Fruit fly (Drosophila melanogaster) whole organism, embryonic: ENCODE measurements around the gene CG9107.

ENCODE experiments used
- B-H2 ChIP-seq: fragments of 200-800 bp; sonication (Bioruptor generic); optimal IDR thresholded peaks from 2 replicates; lab custom pipeline; 2018; ENCODE audit warnings: missing biosample characterization, mild to moderate bottlenecking, missing genetic modification characterization
- Bdp1 ChIP-seq: fragments of 200-800 bp; sonication (Bioruptor generic); optimal IDR thresholded peaks from 3 replicates; lab custom pipeline; 2016; ENCODE audit warnings: missing biosample characterization, missing genetic modification characterization
- C15 ChIP-seq: fragments of 200-800 bp; sonication (Bioruptor generic); IDR thresholded peaks from 3 replicates; pipeline ENCODE4 v1.3.6; 2022; ENCODE audit warnings: missing biosample characterization, missing genetic modification characterization
- CG11085 ChIP-seq: fragments of 200-800 bp; sonication (Bioruptor generic); IDR thresholded peaks from 2 replicates; pipeline ENCODE4 v1.3.6; 2022; ENCODE audit warnings: missing biosample characterization, missing genetic modification characterization
- CG11398 ChIP-seq: fragments of 200-800 bp; sonication (Bioruptor generic); optimal IDR thresholded peaks from 2 replicates; lab custom pipeline; 2016; ENCODE audit warnings: missing biosample characterization, missing genetic modification characterization
- CG13424 ChIP-seq: fragments of 200-800 bp; sonication (Bioruptor generic); optimal IDR thresholded peaks from 2 replicates; lab custom pipeline; 2019; ENCODE audit warnings: missing biosample characterization, mild to moderate bottlenecking, missing genetic modification characterization, moderate library complexity
- CG13894 ChIP-seq: fragments of 200-800 bp; sonication (Bioruptor generic); optimal IDR thresholded peaks from 3 replicates; lab custom pipeline; 2018; ENCODE audit warnings: missing biosample characterization, mild to moderate bottlenecking, missing genetic modification characterization, moderate library complexity
- CG15696 ChIP-seq: fragments of 200-800 bp; sonication (Bioruptor generic); optimal IDR thresholded peaks from 2 replicates; lab custom pipeline; 2019; ENCODE audit warnings: missing biosample characterization, mild to moderate bottlenecking, missing genetic modification characterization, moderate library complexity
- CG16863 ChIP-seq: fragments of 200-800 bp; sonication (Bioruptor generic); optimal IDR thresholded peaks from 3 replicates; lab custom pipeline; 2016; ENCODE audit warnings: missing biosample characterization, missing genetic modification characterization
- CG17385 ChIP-seq: fragments of 200-800 bp; sonication (Bioruptor generic); optimal IDR thresholded peaks from 3 replicates; lab custom pipeline; 2018; ENCODE audit warnings: missing biosample characterization, mild to moderate bottlenecking, missing genetic modification characterization
- CG1792 ChIP-seq: fragments of 200-800 bp; sonication (Bioruptor generic); optimal IDR thresholded peaks from 2 replicates; lab custom pipeline; 2016; ENCODE audit warnings: missing biosample characterization, missing genetic modification characterization
- CG18011 ChIP-seq: fragments of 200-800 bp; sonication (Bioruptor generic); optimal IDR thresholded peaks from 2 replicates; lab custom pipeline; 2017; ENCODE audit warnings: missing biosample characterization, missing genetic modification characterization, mild to moderate bottlenecking, moderate library complexity, missing genotype
- CG2116 ChIP-seq: fragments of 200-800 bp; sonication (Bioruptor generic); optimal IDR thresholded peaks from 3 replicates; lab custom pipeline; 2018; ENCODE audit warnings: missing biosample characterization, mild to moderate bottlenecking, missing genetic modification characterization
- CG34376 ChIP-seq: fragments of 200-800 bp; sonication (Bioruptor generic); optimal IDR thresholded peaks from 2 replicates; lab custom pipeline; 2018; ENCODE audit warnings: missing biosample characterization, mild to moderate bottlenecking, missing genetic modification characterization
- CG4707 ChIP-seq: fragments of 200-800 bp; sonication (Bioruptor generic); optimal IDR thresholded peaks from 2 replicates; lab custom pipeline; 2018; ENCODE audit warnings: missing biosample characterization, mild to moderate bottlenecking, missing genetic modification characterization, moderate library complexity
- CG6272 ChIP-seq: fragments of 200-800 bp; sonication (Bioruptor generic); IDR thresholded peaks from 2 replicates; pipeline ENCODE4 v1.3.6; 2022; ENCODE audit warnings: missing biosample characterization, missing genetic modification characterization
- CG6654 ChIP-seq: fragments of 200-800 bp; sonication (Bioruptor generic); optimal IDR thresholded peaks from 2 replicates; lab custom pipeline; 2017; ENCODE audit warnings: missing biosample characterization, mild to moderate bottlenecking, missing genetic modification characterization
- CG7556 ChIP-seq: fragments of 200-800 bp; sonication (Bioruptor generic); optimal IDR thresholded peaks from 2 replicates; lab custom pipeline; 2017; ENCODE audit warnings: missing biosample characterization, mild to moderate bottlenecking, missing genetic modification characterization
- CG8765 ChIP-seq: fragments of 200-800 bp; sonication (Bioruptor generic); IDR thresholded peaks from 2 replicates; pipeline ENCODE4 v1.3.6; 2022; ENCODE audit warnings: missing biosample characterization, missing genetic modification characterization
- Deaf1 ChIP-seq: fragments of 200-800 bp; optimal IDR thresholded peaks from 3 replicates; lab custom pipeline; 2019; ENCODE audit warnings: missing biosample characterization, mild to moderate bottlenecking, missing genetic modification characterization, moderate library complexity
- ERR ChIP-seq: fragments of 200-800 bp; sonication (Bioruptor generic); optimal IDR thresholded peaks from 2 replicates; lab custom pipeline; 2016; ENCODE audit warnings: missing biosample characterization, missing genetic modification characterization
- Eip74EF ChIP-seq, 2 experiments: fragments of 200-800 bp in 1 of 2; fragments of >200 bp in 1 of 2; sonication (Bioruptor generic) in 1 of 2; optimal IDR thresholded peaks; 2 replicates each; lab custom pipeline; 2017 to 2019; ENCODE audit warnings: missing biosample characterization in 2 of 2, missing genetic modification characterization in 2 of 2, mild to moderate bottlenecking in 1 of 2, moderate library complexity in 1 of 2
- Ets97D ChIP-seq: fragments of 200-800 bp; sonication (Bioruptor generic); optimal IDR thresholded peaks from 3 replicates; lab custom pipeline; 2016; ENCODE audit warnings: missing biosample characterization, missing genetic modification characterization
- HLH4C ChIP-seq: fragments of 200-800 bp; sonication (Bioruptor generic); IDR thresholded peaks from 3 replicates; pipeline ENCODE4 v1.3.6; 2022; ENCODE audit warnings: missing biosample characterization, missing genetic modification characterization; ENCODE audit not compliant: partially characterized antibody
- Lpt ChIP-seq: fragments of >200 bp; optimal IDR thresholded peaks from 2 replicates; lab custom pipeline; 2018; ENCODE audit warnings: missing biosample characterization, missing genetic modification characterization
- Max ChIP-seq: fragments of 200-800 bp; sonication (Bioruptor generic); optimal IDR thresholded peaks from 2 replicates; lab custom pipeline; 2016; ENCODE audit warnings: missing biosample characterization, mild to moderate bottlenecking, missing genetic modification characterization
- Mes4 ChIP-seq: fragments of 200-800 bp; sonication (Bioruptor generic); optimal IDR thresholded peaks from 2 replicates; lab custom pipeline; 2016; ENCODE audit warnings: missing biosample characterization, missing genetic modification characterization
- Mrtf ChIP-seq: fragments of 200-800 bp; sonication (Bioruptor generic); IDR thresholded peaks from 3 replicates; pipeline ENCODE4 v1.3.6; 2022; ENCODE audit warnings: missing biosample characterization, missing genetic modification characterization
- NK7.1 ChIP-seq: fragments of 200-800 bp; sonication (Bioruptor generic); optimal IDR thresholded peaks from 3 replicates; lab custom pipeline; 2016; ENCODE audit warnings: missing biosample characterization, missing genetic modification characterization
- Nf-YC ChIP-seq: fragments of 200-800 bp; optimal IDR thresholded peaks from 3 replicates; lab custom pipeline; 2019; ENCODE audit warnings: missing biosample characterization, mild to moderate bottlenecking, missing genetic modification characterization, moderate library complexity
- Opbp ChIP-seq: fragments of 200-800 bp; sonication (Bioruptor generic); IDR thresholded peaks from 3 replicates; pipeline ENCODE4 v1.3.6; 2022; ENCODE audit warnings: missing biosample characterization, missing genetic modification characterization; ENCODE audit not compliant: partially characterized antibody
- Stat92E ChIP-seq, 3 experiments: fragments of >200 bp in 2 of 3; fragments of 200-800 bp in 1 of 3; sonication (Bioruptor generic) in 1 of 3; optimal IDR thresholded peaks; 2 replicates each; lab custom pipeline; 2017 to 2019; ENCODE audit warnings: missing biosample characterization in 3 of 3, missing genetic modification characterization in 3 of 3, mild to moderate bottlenecking in 1 of 3, moderate library complexity in 1 of 3
- caup ChIP-seq: fragments of 200-800 bp; sonication (Bioruptor generic); optimal IDR thresholded peaks from 3 replicates; lab custom pipeline; 2017; ENCODE audit warnings: missing biosample characterization, mild to moderate bottlenecking, missing genetic modification characterization, moderate library complexity; ENCODE audit not compliant: severe bottlenecking
- cwo ChIP-seq: fragments of 200-800 bp; sonication (Bioruptor generic); optimal IDR thresholded peaks from 3 replicates; lab custom pipeline; 2017; ENCODE audit warnings: missing biosample characterization, missing genetic modification characterization, mild to moderate bottlenecking, moderate library complexity, missing genetic modification reagents
- gfzf ChIP-seq: fragments of 200-800 bp; sonication (Bioruptor generic); optimal IDR thresholded peaks from 2 replicates; lab custom pipeline; 2016; ENCODE audit warnings: missing biosample characterization, mild to moderate bottlenecking, missing genetic modification characterization, moderate library complexity
- jing ChIP-seq: fragments of 200-800 bp; sonication (Bioruptor generic); optimal IDR thresholded peaks from 2 replicates; lab custom pipeline; 2018; ENCODE audit warnings: missing biosample characterization, mild to moderate bottlenecking, missing genetic modification characterization
- kah ChIP-seq: fragments of 200-800 bp; sonication (Bioruptor generic); optimal IDR thresholded peaks from 2 replicates; lab custom pipeline; 2018; ENCODE audit warnings: missing biosample characterization, mild to moderate bottlenecking, missing genetic modification characterization
- lilli ChIP-seq: fragments of 200-800 bp; sonication (Bioruptor generic); optimal IDR thresholded peaks from 3 replicates; lab custom pipeline; 2016; ENCODE audit warnings: missing biosample characterization, missing genetic modification characterization
- odd ChIP-seq: fragments of 200-800 bp; sonication (Bioruptor generic); optimal IDR thresholded peaks from 2 replicates; lab custom pipeline; 2017; ENCODE audit warnings: missing biosample characterization, mild to moderate bottlenecking, missing genetic modification characterization
- pnt ChIP-seq: fragments of 200-800 bp; sonication (Bioruptor generic); optimal IDR thresholded peaks from 3 replicates; lab custom pipeline; 2016; ENCODE audit warnings: missing biosample characterization, missing genetic modification characterization
- pros ChIP-seq: fragments of 200-800 bp; sonication (Bioruptor generic); optimal IDR thresholded peaks from 3 replicates; lab custom pipeline; 2019; ENCODE audit warnings: missing biosample characterization, mild to moderate bottlenecking, missing genetic modification characterization, moderate library complexity
- shn ChIP-seq: fragments of 200-800 bp; sonication (Bioruptor generic); optimal IDR thresholded peaks from 3 replicates; lab custom pipeline; 2016; ENCODE audit warnings: missing biosample characterization, missing genetic modification characterization
- sr ChIP-seq: fragments of 200-800 bp; sonication (Bioruptor generic); IDR thresholded peaks from 3 replicates; pipeline ENCODE4 v1.3.6; 2022; ENCODE audit warnings: missing biosample characterization, missing genetic modification characterization
- stwl ChIP-seq: fragments of 200-800 bp; sonication (Bioruptor generic); optimal IDR thresholded peaks from 3 replicates; lab custom pipeline; 2018; ENCODE audit warnings: missing biosample characterization, mild to moderate bottlenecking, missing genetic modification characterization, moderate library complexity
- toy ChIP-seq: fragments of 200-800 bp; sonication (Bioruptor generic); IDR thresholded peaks from 2 replicates; pipeline ENCODE4 v1.3.6; 2022; ENCODE audit warnings: missing biosample characterization, missing genetic modification characterization
- ttk ChIP-seq: fragments of 200-800 bp; sonication (Bioruptor generic); IDR thresholded peaks from 2 replicates; pipeline ENCODE4 v2.1.2; 2022; ENCODE audit warnings: missing biosample characterization, missing genetic modification characterization
- unc-4 ChIP-seq: fragments of 200-800 bp; sonication (Bioruptor generic); IDR thresholded peaks from 2 replicates; pipeline ENCODE4 v1.3.6; 2022; ENCODE audit warnings: missing biosample characterization, missing genetic modification characterization; ENCODE audit not compliant: partially characterized antibody
- vfl ChIP-seq: fragments of 200-800 bp; sonication (Bioruptor generic); optimal IDR thresholded peaks from 2 replicates; lab custom pipeline; 2016; ENCODE audit warnings: missing biosample characterization, missing genetic modification characterization
- yki ChIP-seq: fragments of >200 bp; optimal IDR thresholded peaks from 3 replicates; lab custom pipeline; 2018
- zfh2 ChIP-seq: fragments of 200-800 bp; sonication (Bioruptor generic); optimal IDR thresholded peaks from 2 replicates; lab custom pipeline; 2016; ENCODE audit warnings: missing biosample characterization, missing genetic modification characterization

The CG9107 gene

dm6 chr2L:5982334-5982987, 41.9 kb downstream of the CG9107 start (continued):
- TF ChIP-seq lilli (peak; percentile 57), Opbp (GFP tag; lab: Robert Waterston, UW) (no peak), Ets97D (GFP tag; lab: Kevin White, UChicago) (peak; percentile 3), jing (GFP tag; lab: Kevin White, UChicago) (no peak), CG11398 (no peak), Lpt (no peak), zfh2 (GFP tag; lab: Kevin White, UChicago) (peak; percentile 24), odd (peak; percentile 34), Eip74EF (GFP tag; optimal IDR thresholded peaks at IDR 0.05; lab: Kevin White, UChicago) (peak in 1 of 2 experiments; percentile 41), CG7556 (GFP tag; lab: Kevin White, UChicago) (peak; percentile 12), pnt (GFP tag; lab: Kevin White, UChicago) (no peak), C15 (no peak), toy (no peak), yki (lab: Kevin White, UChicago) (no peak), Nf-YC (tag; lab: Kevin White, UChicago) (peak; percentile 89), Max (no peak), Bdp1 (GFP tag; lab: Kevin White, UChicago) (no peak), gfzf (no peak), CG17385 (peak; percentile 4), CG15696 (tag; lab: Kevin White, UChicago) (no peak), Mrtf (no peak), stwl (tag; lab: Kevin White, UChicago) (peak; percentile 51), CG16863 (GFP tag; lab: Kevin White, UChicago) (no peak), NK7.1 (GFP tag; lab: Kevin White, UChicago) (peak; percentile 33), CG6272 (no peak), CG1792 (GFP tag; lab: Kevin White, UChicago) (no peak), CG2116 (GFP tag; lab: Kevin White, UChicago) (no peak), CG6654 (GFP tag; lab: Kevin White, UChicago) (no peak), CG11085 (no peak), Deaf1 (tag; lab: Kevin White, UChicago) (peak; percentile 72), Stat92E (GFP tag; optimal IDR thresholded peaks at IDR 0.05; lab: Kevin White, UChicago) (no peak), CG8765 (no peak), HLH4C (no peak), cwo (no peak), B-H2 (GFP tag; lab: Kevin White, UChicago) (peak; percentile 54), unc-4 (GFP tag; lab: Robert Waterston, UW) (no peak), CG4707 (peak; percentile 5), Mes4 (GFP tag; lab: Kevin White, UChicago) (peak; percentile 23), sr (no peak), CG13894 (tag; lab: Kevin White, UChicago) (peak; percentile 68), CG34376 (GFP tag; lab: Kevin White, UChicago) (peak; percentile 45), vfl (GFP tag; lab: Kevin White, UChicago) (no peak), CG18011 (GFP tag; lab: Kevin White, UChicago) (no peak), kah (GFP tag; lab: Kevin White, UChicago) (no peak), shn (GFP tag; lab: Kevin White, UChicago) (no peak), pros (peak; percentile 14), ttk (no peak), ERR (GFP tag; lab: Kevin White, UChicago) (peak; percentile 53), CG13424 (tag; lab: Kevin White, UChicago) (peak; percentile 31), caup (peak; percentile 59)
